Worm (Caenorhabditis elegans): Measurements from ENCODE around the gene F57B1.9.

DNA sequence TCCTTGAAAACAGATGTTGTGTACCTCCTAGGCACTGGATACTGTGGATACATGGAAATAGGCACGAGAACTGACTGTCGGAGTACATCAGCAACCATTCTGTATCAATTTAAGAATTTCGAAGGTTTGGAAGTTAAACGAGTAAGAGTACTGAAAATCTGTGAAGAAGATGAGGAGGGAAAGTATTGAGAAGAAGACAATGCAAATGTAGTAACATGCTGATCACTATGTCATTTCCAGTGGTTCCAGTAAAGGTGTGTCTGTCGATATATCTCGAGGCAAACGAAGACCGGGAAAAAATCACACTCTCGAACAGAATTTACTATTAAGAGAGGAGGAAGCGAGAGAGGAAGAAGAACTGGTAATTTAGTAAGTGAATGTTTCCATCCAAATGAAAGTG is 38.8 kb upstream of the F57B1.9 start, which contains the start of gene dmd-10:
- no peak for TF ChIP-seq sma-3 (GFP tag; optimal IDR thresholded peaks at IDR 0.05)
- no peak for TF ChIP-seq nhr-11 (tag; optimal IDR thresholded peaks at IDR 0.05)
- no peak for TF ChIP-seq ztf-11 (tag; optimal IDR thresholded peaks at IDR 0.05)
- TF ChIP-seq ztf-4 (tag; optimal IDR thresholded peaks at IDR 0.05) = no peak
- no peak for TF ChIP-seq alr-1 (tag; optimal IDR thresholded peaks at IDR 0.05)
- no peak for TF ChIP-seq blmp-1 (tag; optimal IDR thresholded peaks at IDR 0.05; ENCODE audit: insufficient read depth)

Data from whole organism, L2 larva.